Worm (Caenorhabditis elegans): ENCODE data around the gene T04A8.7.
A peak's percentile ranks its signal among the peaks of the same experiment; 100 is the strongest.

Gene T04A8.7

DNA sequence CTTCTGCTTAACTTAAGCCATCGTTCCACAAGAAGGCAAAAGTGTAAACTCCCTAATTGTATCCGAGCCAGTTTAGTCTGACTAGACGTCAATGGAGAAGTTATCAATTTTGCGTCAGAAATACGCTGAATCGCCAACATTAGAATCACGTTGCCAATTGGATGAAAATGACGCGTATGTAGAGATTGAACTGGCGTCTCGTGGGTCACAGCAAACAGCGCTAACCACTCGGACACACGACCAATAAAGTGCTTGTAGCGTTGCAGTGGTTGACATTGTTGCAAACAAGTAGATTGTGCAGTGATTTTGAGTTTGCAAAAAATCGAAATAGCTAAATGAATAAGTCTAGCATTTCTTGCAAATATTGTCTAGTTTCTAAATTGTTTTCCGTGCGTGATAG lies 5.6 kb upstream of the T04A8.7 start:
- TF ChIP-seq flt-1 (GFP tag; IDR thresholded peaks at IDR 0.05) (peak; percentile 76), ceh-36 (tag; optimal IDR thresholded peaks at IDR 0.05) (peak; percentile 84), F13C5.2 (tag; optimal IDR thresholded peaks at IDR 0.05) (peak; percentile 41), scrt-1 (GFP tag; IDR thresholded peaks at IDR 0.05) (peak; percentile 88), hnd-1 (tag; optimal IDR thresholded peaks at IDR 0.05) (peak; percentile 64), ama-1 (optimal IDR thresholded peaks at IDR 0.05) (no peak), tra-4 (tag; optimal IDR thresholded peaks at IDR 0.05) (peak; percentile 76), B0310.2 (tag; optimal IDR thresholded peaks at IDR 0.05) (peak; percentile 69), tbx-11 (GFP tag; IDR thresholded peaks at IDR 0.05) (peak; percentile 83), ceh-13 (GFP tag; optimal IDR thresholded peaks at IDR 0.05) (peak; percentile 80), ets-7 (tag; optimal IDR thresholded peaks at IDR 0.05) (peak; percentile 32), hmg-4 (GFP tag; optimal IDR thresholded peaks at IDR 0.05) (peak; percentile 91), aly-1 (tag; optimal IDR thresholded peaks at IDR 0.05) (peak; percentile 13), pes-1 (GFP tag; IDR thresholded peaks at IDR 0.05) (no peak), sea-1 (GFP tag; conservative IDR thresholded peaks at IDR 0.05) (no peak; the same call in 1 of the 2 replicates), hmbx-1 (tag; optimal IDR thresholded peaks at IDR 0.05) (peak; percentile 44), tbx-37 (GFP tag; conservative IDR thresholded peaks at IDR 0.05) (peak; percentile 76)

DNA sequence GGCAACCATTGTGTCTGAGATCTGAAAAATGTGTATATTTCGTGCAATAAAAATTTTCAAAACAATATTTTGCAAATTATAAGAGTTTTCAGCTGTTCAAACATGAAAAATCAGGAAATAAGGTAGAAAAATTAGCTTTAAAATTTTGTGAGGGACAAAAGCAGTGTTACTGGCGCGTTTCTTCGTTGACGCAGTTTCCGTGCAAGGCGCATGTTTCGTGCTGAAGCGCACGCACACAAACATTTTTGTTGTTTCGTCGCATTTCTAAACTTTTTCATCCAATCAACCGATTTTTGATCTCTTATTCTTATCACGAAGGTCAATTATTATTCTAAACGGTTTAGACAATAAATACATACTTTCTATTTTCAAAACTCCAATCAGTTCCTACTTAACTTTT lies 1.9 kb upstream of the T04A8.7 start, which contains the start of gene nifk-1:
Gene nifk-1, minus strand, starts transcription at position 27 of the 400 bp plus-strand sequence.
- TF ChIP-seq tbx-11 (GFP tag; IDR thresholded peaks at IDR 0.05) (no peak), flt-1 (GFP tag; IDR thresholded peaks at IDR 0.05) (no peak), ceh-36 (tag; optimal IDR thresholded peaks at IDR 0.05) (no peak), pes-1 (GFP tag; IDR thresholded peaks at IDR 0.05) (no peak), ceh-13 (GFP tag; optimal IDR thresholded peaks at IDR 0.05) (no peak), aly-1 (tag; optimal IDR thresholded peaks at IDR 0.05) (no peak), scrt-1 (GFP tag; IDR thresholded peaks at IDR 0.05) (peak; percentile 34; the same call in 1 of the 2 replicates), ama-1 (optimal IDR thresholded peaks at IDR 0.05) (no peak), tra-4 (tag; optimal IDR thresholded peaks at IDR 0.05) (no peak), tbx-37 (GFP tag; conservative IDR thresholded peaks at IDR 0.05) (peak; percentile 38; the same call in 1 of the 2 replicates), B0310.2 (tag; optimal IDR thresholded peaks at IDR 0.05) (no peak), hmbx-1 (tag; optimal IDR thresholded peaks at IDR 0.05) (no peak), hmg-4 (GFP tag; optimal IDR thresholded peaks at IDR 0.05) (no peak), hnd-1 (tag; optimal IDR thresholded peaks at IDR 0.05) (no peak), ets-7 (tag; optimal IDR thresholded peaks at IDR 0.05) (no peak), F13C5.2 (tag; optimal IDR thresholded peaks at IDR 0.05) (peak; percentile 60), sea-1 (GFP tag; conservative IDR thresholded peaks at IDR 0.05) (0 out of 2 replicates have a peak, but pooled peaks have one; percentile 5)

DNA sequence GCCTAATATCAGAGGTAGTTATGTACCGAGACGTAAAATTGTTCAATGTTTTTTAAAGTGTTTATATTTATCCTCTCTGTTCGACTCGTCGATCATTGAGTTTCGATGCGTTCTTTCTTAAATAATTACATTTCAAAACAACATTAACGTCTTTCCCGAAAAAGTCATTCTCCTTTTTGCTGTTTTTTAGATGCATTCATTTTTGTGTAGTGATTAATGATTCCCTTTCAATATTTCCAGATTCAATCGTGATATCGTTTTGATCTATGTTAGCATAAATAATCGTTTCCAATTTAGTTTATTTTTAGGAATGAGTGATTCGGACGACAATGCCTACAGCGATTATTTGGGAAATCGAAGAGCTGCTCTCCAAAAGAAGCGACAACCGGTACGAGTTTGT lies 1.5 kb upstream of the T04A8.7 start, which contains the start of gene T04A8.8:
Gene T04A8.8, plus strand, starts transcription at position 301 of the 400 bp plus-strand sequence.
- TF ChIP-seq aly-1 (tag; optimal IDR thresholded peaks at IDR 0.05) = no peak

- no peak for TF ChIP-seq pes-1 (GFP tag; IDR thresholded peaks at IDR 0.05)
- TF ChIP-seq ama-1 (optimal IDR thresholded peaks at IDR 0.05) = no peak
- TF ChIP-seq F13C5.2 (tag; optimal IDR thresholded peaks at IDR 0.05) = no peak
- TF ChIP-seq aly-1 (tag; optimal IDR thresholded peaks at IDR 0.05) = no peak
- TF ChIP-seq tra-4 (tag; optimal IDR thresholded peaks at IDR 0.05) = no peak
- no peak for TF ChIP-seq ceh-13 (GFP tag; optimal IDR thresholded peaks at IDR 0.05)
- no peak for TF ChIP-seq tbx-37 (GFP tag; conservative IDR thresholded peaks at IDR 0.05)
- no peak for TF ChIP-seq scrt-1 (GFP tag; IDR thresholded peaks at IDR 0.05)
- TF ChIP-seq ets-7 (tag; optimal IDR thresholded peaks at IDR 0.05) = no peak
These were observed 1.7 kb downstream of the T04A8.7 start for ce11 chrIII:4696903-4697302.

- TF ChIP-seq ceh-36 (tag; optimal IDR thresholded peaks at IDR 0.05) (no peak), ceh-13 (GFP tag; optimal IDR thresholded peaks at IDR 0.05) (no peak), F13C5.2 (tag; optimal IDR thresholded peaks at IDR 0.05) (no peak), ama-1 (optimal IDR thresholded peaks at IDR 0.05) (no peak), aly-1 (tag; optimal IDR thresholded peaks at IDR 0.05) (no peak)
These were observed 2.7 kb downstream of the T04A8.7 start, which contains the start of gene dnj-18 for ce11 chrIII:4697819-4698218. Gene dnj-18, plus strand, starts transcription at chrIII:4698119.

DNA sequence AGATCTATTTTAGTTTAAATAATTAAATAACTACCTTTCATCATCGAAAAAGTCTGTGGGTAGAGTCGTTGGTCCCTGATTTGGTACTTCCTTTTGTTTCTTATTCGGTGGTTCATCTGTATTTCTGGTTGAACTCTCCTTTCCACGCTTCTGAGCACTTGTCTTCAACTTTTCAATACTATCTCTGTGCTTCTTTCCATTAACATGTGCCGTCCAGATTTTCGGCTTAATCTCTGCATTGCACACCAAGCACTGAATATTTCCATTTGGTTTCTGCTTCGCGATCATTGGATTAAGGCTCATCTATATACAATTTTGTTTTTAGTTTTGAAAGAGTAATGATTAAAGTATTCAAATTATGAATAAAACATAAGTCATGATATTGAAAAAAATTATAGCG lies 4.8 kb downstream of the T04A8.7 start, which contains the start of gene sel-13:
Gene sel-13, minus strand, starts transcription at position 303 of the 400 bp plus-strand sequence.
- TF ChIP-seq hmg-4 (GFP tag; optimal IDR thresholded peaks at IDR 0.05) (no peak), tra-4 (tag; optimal IDR thresholded peaks at IDR 0.05) (no peak), B0310.2 (tag; optimal IDR thresholded peaks at IDR 0.05) (no peak), flt-1 (GFP tag; IDR thresholded peaks at IDR 0.05) (no peak), aly-1 (tag; optimal IDR thresholded peaks at IDR 0.05) (no peak), pes-1 (GFP tag; IDR thresholded peaks at IDR 0.05) (no peak), hnd-1 (tag; optimal IDR thresholded peaks at IDR 0.05) (no peak), ets-7 (tag; optimal IDR thresholded peaks at IDR 0.05) (no peak), tbx-11 (GFP tag; IDR thresholded peaks at IDR 0.05) (no peak), F13C5.2 (tag; optimal IDR thresholded peaks at IDR 0.05) (no peak), ceh-36 (tag; optimal IDR thresholded peaks at IDR 0.05) (no peak), ama-1 (optimal IDR thresholded peaks at IDR 0.05) (no peak), tbx-37 (GFP tag; conservative IDR thresholded peaks at IDR 0.05) (no peak), hmbx-1 (tag; optimal IDR thresholded peaks at IDR 0.05) (no peak), scrt-1 (GFP tag; IDR thresholded peaks at IDR 0.05) (no peak), ceh-13 (GFP tag; optimal IDR thresholded peaks at IDR 0.05) (no peak), sea-1 (GFP tag; conservative IDR thresholded peaks at IDR 0.05) (no peak)

DNA sequence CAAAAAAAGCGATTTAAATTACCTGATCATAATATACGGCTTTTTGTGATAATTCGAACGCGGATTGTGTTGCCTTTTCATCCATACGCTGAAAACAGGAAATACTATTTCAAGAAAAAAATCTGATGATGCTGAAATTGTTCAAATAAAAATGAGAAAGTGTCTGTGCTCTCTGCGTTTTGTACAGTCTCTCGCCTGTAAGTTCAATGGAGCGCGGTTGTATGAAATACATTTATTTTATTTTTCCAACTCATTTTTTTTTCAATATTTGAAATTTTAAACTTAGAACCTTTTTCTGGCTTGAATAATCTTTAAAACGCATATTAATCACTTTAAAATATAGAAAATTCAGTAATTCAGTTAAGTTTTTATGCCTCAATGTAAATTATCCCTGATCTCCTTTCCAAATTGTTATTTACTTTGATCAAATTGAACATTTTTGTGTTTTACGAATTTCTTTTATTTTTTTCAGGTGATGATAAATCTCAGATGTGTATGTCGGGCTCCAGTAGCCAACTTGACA lies 8.8 kb downstream of the T04A8.7 start, which contains the start of the genes clp-2 and mrpl-16:
Gene clp-2, minus strand, starts transcription at position 94 of the 523 bp plus-strand sequence.
Gene mrpl-16, plus strand, starts transcription at position 473 of the 523 bp plus-strand sequence.
- TF ChIP-seq tbx-11 (GFP tag; IDR thresholded peaks at IDR 0.05) (no peak), tra-4 (tag; optimal IDR thresholded peaks at IDR 0.05) (no peak), aly-1 (tag; optimal IDR thresholded peaks at IDR 0.05) (no peak), ceh-13 (GFP tag; optimal IDR thresholded peaks at IDR 0.05) (no peak), hnd-1 (tag; optimal IDR thresholded peaks at IDR 0.05) (no peak), scrt-1 (GFP tag; IDR thresholded peaks at IDR 0.05) (no peak), flt-1 (GFP tag; IDR thresholded peaks at IDR 0.05) (no peak), F13C5.2 (tag; optimal IDR thresholded peaks at IDR 0.05) (no peak), B0310.2 (tag; optimal IDR thresholded peaks at IDR 0.05) (no peak), ama-1 (optimal IDR thresholded peaks at IDR 0.05) (no peak), ceh-36 (tag; optimal IDR thresholded peaks at IDR 0.05) (no peak), pes-1 (GFP tag; IDR thresholded peaks at IDR 0.05) (no peak), sea-1 (GFP tag; conservative IDR thresholded peaks at IDR 0.05) (no peak), hmbx-1 (tag; optimal IDR thresholded peaks at IDR 0.05) (no peak), tbx-37 (GFP tag; conservative IDR thresholded peaks at IDR 0.05) (no peak), hmg-4 (GFP tag; optimal IDR thresholded peaks at IDR 0.05) (no peak), ets-7 (tag; optimal IDR thresholded peaks at IDR 0.05) (no peak)

Data from whole organism, early embryonic.